Fruit fly (Drosophila melanogaster) whole organism, embryonic: ENCODE measurements around the gene Cyp308a1.

Source experiments
- CG12744 ChIP-seq: fragments of 200-800 bp; sonication (Bioruptor generic); optimal IDR thresholded peaks from 2 replicates; lab custom pipeline; 2016; ENCODE audit warnings: missing biosample characterization, missing genetic modification characterization
- oc ChIP-seq: fragments of 200-800 bp; sonication (Bioruptor generic); optimal IDR thresholded peaks from 2 replicates; lab custom pipeline; 2018; ENCODE audit warnings: missing biosample characterization, mild to moderate bottlenecking, missing genetic modification characterization, moderate library complexity
- pb ChIP-seq: fragments of 200-800 bp; sonication (Bioruptor generic); optimal IDR thresholded peaks from 3 replicates; lab custom pipeline; 2016; ENCODE audit warnings: missing biosample characterization, missing genetic modification characterization

dm6 chrX:18682815-18683214, 26.9 kb upstream of the Cyp308a1 start:
- no peak for TF ChIP-seq pb (GFP tag; lab: Kevin White, UChicago)
- TF ChIP-seq CG12744, result no peak
- TF ChIP-seq oc, result no peak
